Fruit fly (Drosophila melanogaster) Kc167 (cell line): ENCODE results near the gene Rbbp5.

Experiments
- Sin3A ChIP-seq: fragments of >200 bp; optimal IDR thresholded peaks from 2 replicates; lab custom pipeline; 2018; ENCODE audit warnings: missing external identifiers
- h ChIP-seq: fragments of >200 bp; optimal IDR thresholded peaks from 3 replicates; lab custom pipeline; 2018; ENCODE audit warnings: missing external identifiers
- insv ChIP-seq: fragments of >200 bp; optimal IDR thresholded peaks from 3 replicates; lab custom pipeline; 2018; ENCODE audit warnings: missing external identifiers
- ttk ChIP-seq: sonication (Bioruptor generic); optimal IDR thresholded peaks from 2 replicates; lab custom pipeline; 2017; ENCODE audit warnings: missing external identifiers

DNA sequence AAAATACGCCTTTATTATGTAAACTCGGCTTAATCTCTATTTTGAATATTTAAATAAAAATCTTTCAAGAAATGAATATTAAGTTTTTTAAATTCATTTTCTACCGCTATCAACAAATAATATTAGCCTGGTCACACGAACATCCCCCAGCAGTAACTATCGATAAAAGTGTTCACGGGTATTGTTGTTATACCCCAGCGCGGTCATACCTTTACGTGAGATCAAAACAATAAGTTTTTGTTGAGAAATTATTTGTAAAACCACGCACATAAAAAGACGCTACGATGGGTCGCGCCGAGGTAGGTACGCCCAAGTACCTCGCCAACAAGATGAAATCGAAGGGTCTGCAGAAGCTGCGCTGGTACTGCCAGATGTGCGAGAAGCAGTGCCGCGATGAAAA is 8.9 kb upstream of the Rbbp5 start, which contains the start of gene kin17:
- TF ChIP-seq insv (no peak), Sin3A (lab: Kevin White, UChicago) (no peak), h (lab: Kevin White, UChicago) (no peak), ttk (no peak)
